Worm (Caenorhabditis elegans): ENCODE measurements around the gene srz-67.

srz-67 gene

ce11 chrII:3237038-3237521 is at the start of gene srz-67, which contains the start of gene C17F4.11:
Gene srz-67, minus strand, starts transcription at chrII:3237138.
Gene C17F4.11, plus strand, starts transcription at chrII:3237471.
- TF ChIP-seq jun-1 (tag; optimal IDR thresholded peaks at IDR 0.05) (no peak), nhr-76 (tag; optimal IDR thresholded peaks at IDR 0.05) (no peak), zag-1 (tag; optimal IDR thresholded peaks at IDR 0.05) (no peak), ztf-4 (tag; optimal IDR thresholded peaks at IDR 0.05) (no peak), eor-1 (tag; optimal IDR thresholded peaks at IDR 0.05) (no peak), sea-2 (GFP tag; optimal IDR thresholded peaks at IDR 0.05) (no peak)

- no peak for TF ChIP-seq jun-1 (tag; optimal IDR thresholded peaks at IDR 0.05)
- no peak for TF ChIP-seq ceh-28 (tag; optimal IDR thresholded peaks at IDR 0.05)
- TF ChIP-seq nhr-76 (tag; optimal IDR thresholded peaks at IDR 0.05): no peak
- TF ChIP-seq zag-1 (tag; optimal IDR thresholded peaks at IDR 0.05): no peak
- TF ChIP-seq mml-1 (tag; optimal IDR thresholded peaks at IDR 0.05): no peak
- no peak for TF ChIP-seq ama-1 (optimal IDR thresholded peaks at IDR 0.05)
- no peak for TF ChIP-seq fkh-10 (GFP tag; optimal IDR thresholded peaks at IDR 0.05)
- no peak for TF ChIP-seq lin-39 (tag; optimal IDR thresholded peaks at IDR 0.05)
These were observed 47.6 kb upstream of the srz-67 start, which contains the start of gene scl-15 for ce11 chrII:3284558-3284957. Gene scl-15, minus strand, starts transcription at chrII:3284658.

- TF ChIP-seq nhr-25 (tag; optimal IDR thresholded peaks at IDR 0.05): no peak
- no peak for TF ChIP-seq egl-27 (tag; optimal IDR thresholded peaks at IDR 0.05)
- no peak for TF ChIP-seq elt-1 (tag; optimal IDR thresholded peaks at IDR 0.05)
- TF ChIP-seq sea-2 (GFP tag; optimal IDR thresholded peaks at IDR 0.05): no peak
- no peak for TF ChIP-seq ceh-28 (tag; optimal IDR thresholded peaks at IDR 0.05)
- TF ChIP-seq ama-1 (optimal IDR thresholded peaks at IDR 0.05): no peak
These were observed 45.4 kb upstream of the srz-67 start, which contains the start of gene nep-13 for ce11 chrII:3282353-3282752. Gene nep-13, plus strand, starts transcription at chrII:3282653.

- TF ChIP-seq tbx-2 (tag; optimal IDR thresholded peaks at IDR 0.05) (no peak), lin-39 (tag; optimal IDR thresholded peaks at IDR 0.05) (no peak), ceh-28 (tag; optimal IDR thresholded peaks at IDR 0.05) (no peak), snpc-4 (tag; optimal IDR thresholded peaks at IDR 0.05) (no peak), ama-1 (optimal IDR thresholded peaks at IDR 0.05) (no peak), nhr-67 (tag; optimal IDR thresholded peaks at IDR 0.05) (no peak), nhr-76 (tag; optimal IDR thresholded peaks at IDR 0.05) (no peak)
These were observed 41.7 kb upstream of the srz-67 start, which contains the start of gene wht-4 for ce11 chrII:3278634-3279033. Gene wht-4, plus strand, starts transcription at chrII:3278934.

- no peak for TF ChIP-seq sea-2 (GFP tag; optimal IDR thresholded peaks at IDR 0.05)
- TF ChIP-seq ama-1 (optimal IDR thresholded peaks at IDR 0.05): no peak
- TF ChIP-seq ZK546.5 (tag; optimal IDR thresholded peaks at IDR 0.05): no peak
- no peak for TF ChIP-seq nhr-43 (tag; optimal IDR thresholded peaks at IDR 0.05; ENCODE audit: poor library complexity, severe bottlenecking)
- TF ChIP-seq egl-27 (tag; optimal IDR thresholded peaks at IDR 0.05): no peak
- no peak for TF ChIP-seq egl-5 (tag; optimal IDR thresholded peaks at IDR 0.05)
- TF ChIP-seq nhr-23 (tag; optimal IDR thresholded peaks at IDR 0.05): no peak
- TF ChIP-seq nhr-28 (tag; optimal IDR thresholded peaks at IDR 0.05): no peak
- no peak for TF ChIP-seq tbx-2 (tag; optimal IDR thresholded peaks at IDR 0.05)
- no peak for TF ChIP-seq ceh-16 (tag; optimal IDR thresholded peaks at IDR 0.05)
- no peak for TF ChIP-seq snpc-4 (tag; optimal IDR thresholded peaks at IDR 0.05)
- no peak for TF ChIP-seq ceh-9 (tag; optimal IDR thresholded peaks at IDR 0.05)
- no peak for TF ChIP-seq nhr-25 (tag; optimal IDR thresholded peaks at IDR 0.05)
- TF ChIP-seq fkh-10 (GFP tag; optimal IDR thresholded peaks at IDR 0.05): no peak
- no peak for TF ChIP-seq nhr-67 (tag; optimal IDR thresholded peaks at IDR 0.05)
These were observed 40.7 kb upstream of the srz-67 start, which contains the start of gene F02E11.4 for ce11 chrII:3277686-3278085. Gene F02E11.4, minus strand, starts transcription at chrII:3277786.

- no peak for TF ChIP-seq egl-27 (tag; optimal IDR thresholded peaks at IDR 0.05)
- TF ChIP-seq mml-1 (tag; optimal IDR thresholded peaks at IDR 0.05): no peak
- TF ChIP-seq R02D3.7 (tag; optimal IDR thresholded peaks at IDR 0.05): no peak
- TF ChIP-seq unc-39 (tag; optimal IDR thresholded peaks at IDR 0.05): no peak
- TF ChIP-seq eor-1 (tag; optimal IDR thresholded peaks at IDR 0.05): no peak
- no peak for TF ChIP-seq egl-5 (tag; optimal IDR thresholded peaks at IDR 0.05)
- no peak for TF ChIP-seq ZK546.5 (tag; optimal IDR thresholded peaks at IDR 0.05)
- no peak for TF ChIP-seq skn-1 (tag; optimal IDR thresholded peaks at IDR 0.05)
- no peak for TF ChIP-seq ceh-9 (tag; optimal IDR thresholded peaks at IDR 0.05)
- TF ChIP-seq fkh-10 (GFP tag; optimal IDR thresholded peaks at IDR 0.05): no peak
- no peak for TF ChIP-seq lin-15B (tag; optimal IDR thresholded peaks at IDR 0.05)
These were observed 38.0 kb upstream of the srz-67 start, which contains the start of gene F02E11.3 for ce11 chrII:3274923-3275322. Gene F02E11.3, minus strand, starts transcription at chrII:3275023.

- TF ChIP-seq mml-1 (tag; optimal IDR thresholded peaks at IDR 0.05): no peak
- TF ChIP-seq daf-12 (tag; optimal IDR thresholded peaks at IDR 0.05): no peak
- TF ChIP-seq aly-2 (tag; optimal IDR thresholded peaks at IDR 0.05): no peak
- no peak for TF ChIP-seq snpc-4 (tag; optimal IDR thresholded peaks at IDR 0.05)
- no peak for TF ChIP-seq R02D3.7 (tag; optimal IDR thresholded peaks at IDR 0.05)
- no peak for TF ChIP-seq fkh-10 (GFP tag; optimal IDR thresholded peaks at IDR 0.05)
- no peak for TF ChIP-seq pqm-1 (tag; optimal IDR thresholded peaks at IDR 0.05)
- no peak for TF ChIP-seq elt-1 (tag; optimal IDR thresholded peaks at IDR 0.05)
- TF ChIP-seq jun-1 (tag; optimal IDR thresholded peaks at IDR 0.05): no peak
- no peak for TF ChIP-seq lin-15B (tag; optimal IDR thresholded peaks at IDR 0.05)
- TF ChIP-seq ceh-16 (tag; optimal IDR thresholded peaks at IDR 0.05): no peak
- no peak for TF ChIP-seq lsy-12 (tag; optimal IDR thresholded peaks at IDR 0.05)
- TF ChIP-seq zag-1 (tag; optimal IDR thresholded peaks at IDR 0.05): no peak
- no peak for TF ChIP-seq nhr-67 (tag; optimal IDR thresholded peaks at IDR 0.05)
- no peak for TF ChIP-seq pha-4 (tag; optimal IDR thresholded peaks at IDR 0.05)
- TF ChIP-seq mdl-1 (tag; optimal IDR thresholded peaks at IDR 0.05): no peak
- no peak for TF ChIP-seq ceh-9 (tag; optimal IDR thresholded peaks at IDR 0.05)
- no peak for TF ChIP-seq nhr-76 (tag; optimal IDR thresholded peaks at IDR 0.05)
- no peak for TF ChIP-seq elt-3 (tag; optimal IDR thresholded peaks at IDR 0.05)
These were observed 33.7 kb upstream of the srz-67 start for ce11 chrII:3270598-3270997.

Measured in whole organism, L3 larva.